Fruit fly (Drosophila melanogaster): ENCODE data around the gene Qsox3.

Gene Qsox3

DNA sequence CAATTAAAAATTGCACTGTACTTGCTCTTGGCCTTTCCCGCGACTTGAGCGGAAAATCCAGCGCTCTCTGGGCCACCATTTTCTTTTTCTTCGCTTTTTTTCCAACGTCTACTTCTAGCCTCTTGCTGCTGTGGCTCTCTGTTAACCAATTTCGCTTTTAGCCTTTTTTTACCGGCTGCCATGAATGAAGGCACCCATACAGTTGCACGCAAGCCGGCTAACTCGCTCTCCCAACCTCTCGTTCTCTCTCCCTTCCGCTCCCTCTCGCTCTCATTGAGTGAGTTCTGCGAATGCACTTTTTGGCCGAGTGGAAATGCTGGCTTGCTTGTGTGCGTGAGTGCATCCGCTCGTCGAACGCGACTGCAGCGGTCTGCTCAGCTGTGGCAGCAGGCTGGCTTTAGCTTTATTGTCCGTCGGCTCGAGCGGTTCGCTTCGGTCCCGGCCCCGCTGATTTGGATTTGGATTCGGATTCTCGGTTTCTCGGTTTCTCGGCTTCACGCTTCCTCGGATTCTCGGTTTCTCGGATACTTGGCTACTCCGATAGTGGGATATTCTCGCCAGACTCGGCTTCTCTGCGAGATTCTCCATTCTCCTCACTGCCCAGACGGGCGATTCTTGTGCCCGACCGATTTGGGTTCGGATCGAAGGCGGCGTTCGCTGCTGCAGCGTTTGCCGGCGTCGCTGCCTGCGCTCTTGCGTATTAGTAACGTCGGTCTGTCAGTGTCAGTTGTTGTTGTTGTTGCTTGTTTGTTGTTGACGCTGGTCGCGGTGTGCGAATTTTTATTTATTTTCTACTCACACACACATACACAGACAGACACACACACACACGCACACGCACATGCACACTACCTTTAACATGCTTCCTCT is 37.3 kb downstream of the Qsox3 start, which contains the start of gene Eip93F:
TSS of gene Eip93F (plus strand) at position 424 of the 870 bp plus-strand sequence.
- peak; percentile 65 to 71 for TF ChIP-seq ss (GFP tag; optimal IDR thresholded peaks at IDR 0.05)
- TF ChIP-seq CG32006 (GFP tag; optimal IDR thresholded peaks at IDR 0.05): peak; percentile 55
- TF ChIP-seq CG10669 (GFP tag; optimal IDR thresholded peaks at IDR 0.05): peak; percentile 3
- no peak for TF ChIP-seq Hr39 (GFP tag; optimal IDR thresholded peaks at IDR 0.05)
- TF ChIP-seq svp (GFP tag): peak; percentile 56
- TF ChIP-seq salr (GFP tag; optimal IDR thresholded peaks at IDR 0.05): peak; percentile 24 to 32
- peak; percentile 35 for TF ChIP-seq Ets96B (tag; optimal IDR thresholded peaks at IDR 0.05)
- TF ChIP-seq CG8119 (GFP tag; IDR thresholded peaks at IDR 0.05): peak; percentile 58
- TF ChIP-seq CG8632 (GFP tag; optimal IDR thresholded peaks at IDR 0.05): no peak
- TF ChIP-seq Gug (GFP tag; IDR thresholded peaks at IDR 0.05): peak; percentile 29; the same call in 1 of the 2 replicates
- peak; percentile 70 for TF ChIP-seq CG9139 (GFP tag; optimal IDR thresholded peaks at IDR 0.05)
- peak; percentile 27 for TF ChIP-seq OdsH (GFP tag; optimal IDR thresholded peaks at IDR 0.05)
- peak; percentile 72 for TF ChIP-seq CG16779 (tag; optimal IDR thresholded peaks at IDR 0.05)
- TF ChIP-seq eg (GFP tag; IDR thresholded peaks at IDR 0.05): peak; percentile 60
- peak; percentile 53 for TF ChIP-seq CG1621 (tag; optimal IDR thresholded peaks at IDR 0.05)
- TF ChIP-seq CG11902 (GFP tag; optimal IDR thresholded peaks at IDR 0.05): no peak
- peak; percentile 78 for TF ChIP-seq CG6163 (GFP tag; IDR thresholded peaks at IDR 0.05)
- peak; percentile 26 for TF ChIP-seq dsx (GFP tag; optimal IDR thresholded peaks at IDR 0.05; ENCODE audit: poor library complexity, severe bottlenecking)
- TF ChIP-seq spab (GFP tag; optimal IDR thresholded peaks at IDR 0.05): peak; percentile 45
- TF ChIP-seq CG6808 (GFP tag; optimal IDR thresholded peaks at IDR 0.05): peak; percentile 68
- TF ChIP-seq CG3032 (tag; optimal IDR thresholded peaks at IDR 0.05): peak; percentile 41
- TF ChIP-seq vri (GFP tag; optimal IDR thresholded peaks at IDR 0.05): no peak
- peak; percentile 49 for TF ChIP-seq fd59A (GFP tag; optimal IDR thresholded peaks at IDR 0.05)
- peak; percentile 57 for TF ChIP-seq Lpt (GFP tag; optimal IDR thresholded peaks at IDR 0.05)
- no peak for TF ChIP-seq CG11762 (GFP tag; optimal IDR thresholded peaks at IDR 0.05; ENCODE audit: insufficient read depth)
- TF ChIP-seq acj6 (GFP tag; optimal IDR thresholded peaks at IDR 0.05): peak; percentile 1
- peak; percentile 38 for TF ChIP-seq CG6276 (GFP tag; optimal IDR thresholded peaks at IDR 0.05)
- peak; percentile 57; the same call in 1 of the 2 replicates for TF ChIP-seq CG15336 (GFP tag; IDR thresholded peaks at IDR 0.05)
- TF ChIP-seq esn (GFP tag; optimal IDR thresholded peaks at IDR 0.05): no peak

DNA sequence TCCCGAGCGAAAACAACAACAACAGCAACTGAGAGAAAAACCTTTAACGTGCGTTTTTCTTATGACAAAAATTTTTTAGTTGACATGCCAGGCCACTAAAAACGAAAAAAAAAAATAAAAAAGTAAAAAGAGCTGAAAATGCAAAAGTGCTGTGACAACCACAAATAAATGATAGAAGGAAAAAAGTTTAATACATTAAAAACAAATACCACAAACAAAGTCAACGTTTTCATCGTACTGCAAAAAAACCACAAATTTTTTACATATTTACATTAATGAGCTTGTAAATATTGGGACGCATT is 37.9 kb downstream of the Qsox3 start:
- TF ChIP-seq CG32006 (GFP tag; optimal IDR thresholded peaks at IDR 0.05) (no peak), Hr38 (GFP tag; optimal IDR thresholded peaks at IDR 0.05) (no peak), dac (GFP tag; optimal IDR thresholded peaks at IDR 0.05) (no peak), Hr39 (GFP tag; optimal IDR thresholded peaks at IDR 0.05) (no peak), Lpt (GFP tag; optimal IDR thresholded peaks at IDR 0.05) (no peak), Met (GFP tag; optimal IDR thresholded peaks at IDR 0.05) (no peak), CG10631 (GFP tag; optimal IDR thresholded peaks at IDR 0.05) (no peak), Sox102F (GFP tag; optimal IDR thresholded peaks at IDR 0.05) (no peak), CG15336 (GFP tag; IDR thresholded peaks at IDR 0.05) (no peak), CG6854 (GFP tag; optimal IDR thresholded peaks at IDR 0.05) (no peak), CG3032 (tag; optimal IDR thresholded peaks at IDR 0.05) (no peak), spab (GFP tag; optimal IDR thresholded peaks at IDR 0.05) (no peak), salr (GFP tag; optimal IDR thresholded peaks at IDR 0.05) (peak in 1 of 2 experiments; percentile 23), OdsH (GFP tag; optimal IDR thresholded peaks at IDR 0.05) (no peak), achi (GFP tag; optimal IDR thresholded peaks at IDR 0.05) (peak; percentile 6), CG31627 (GFP tag; optimal IDR thresholded peaks at IDR 0.05) (no peak), CG9139 (GFP tag; optimal IDR thresholded peaks at IDR 0.05) (no peak), Ets96B (tag; optimal IDR thresholded peaks at IDR 0.05) (no peak), Eip78C (GFP tag) (peak; percentile 71)

Measured in whole organism, prepupa.